Fruit fly (Drosophila melanogaster): ENCODE results near the gene hh.

DNA sequence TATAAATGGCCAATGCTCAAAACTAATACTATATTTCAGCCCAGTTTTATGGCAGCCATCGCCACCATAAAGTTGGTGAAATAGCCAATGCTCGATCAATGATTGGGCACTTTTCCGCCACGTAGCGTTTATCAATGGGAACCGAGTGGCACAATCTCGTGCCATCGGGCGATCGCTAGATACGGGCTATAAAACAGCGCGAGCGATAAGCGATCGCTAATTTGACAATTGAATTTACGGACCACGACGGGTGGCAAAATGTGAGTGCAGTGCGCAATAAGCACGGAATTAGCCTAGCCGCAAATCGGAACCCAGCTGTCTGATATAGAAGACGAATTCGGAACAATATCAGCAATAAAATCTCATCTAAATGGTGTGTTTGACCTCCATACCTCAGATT is 1.4 kb downstream of the hh start:
- TF ChIP-seq insv (optimal IDR thresholded peaks at IDR 0.05) (no peak), Myc (optimal IDR thresholded peaks at IDR 0.05) (no peak), psq (optimal IDR thresholded peaks at IDR 0.05) (no peak)

Measured in Kc167 (cell line).